Fruit fly (Drosophila melanogaster) whole organism: ENCODE measurements around the gene CG10222.

Experiments used
- CG8478 ChIP-seq: fragments of >200 bp; optimal IDR thresholded peaks from 2 replicates; lab custom pipeline; 2018; ENCODE audit warnings: inconsistent platforms
- EcR ChIP-seq, 2 experiments: fragments of >200 bp; optimal IDR thresholded peaks; 2 replicates each; lab custom pipeline; 2017; ENCODE audit warnings: missing biosample characterization in 2 of 2, missing genetic modification characterization in 2 of 2, missing genetic modification reagents in 2 of 2
- usp ChIP-seq: fragments of >200 bp; optimal IDR thresholded peaks from 2 replicates; lab custom pipeline; 2017; ENCODE audit warnings: missing biosample characterization, missing genetic modification characterization, mixed read lengths

dm6 chr3L:13437036-13437435 is 24.8 kb upstream of the CG10222 start, which contains the start of gene CG10154:
- TF ChIP-seq CG8478 (lab: Kevin White, UChicago) (no peak), EcR (GFP tag; optimal IDR thresholded peaks at IDR 0.05; lab: Kevin White, UChicago) (no peak), usp (GFP tag; lab: Kevin White, UChicago) (no peak)
